Fruit fly (Drosophila melanogaster) whole organism, embryonic: ENCODE results near the gene Ilp5.

Experiments used
- Adf1 ChIP-seq: fragments of 200-800 bp; sonication (Bioruptor generic); IDR thresholded peaks from 2 replicates; pipeline ENCODE4 v1.3.6; 2022; ENCODE audit warnings: missing biosample characterization, missing genetic modification characterization
- CG10274 ChIP-seq: fragments of 200-800 bp; sonication (Bioruptor generic); optimal IDR thresholded peaks from 3 replicates; lab custom pipeline; 2017; ENCODE audit warnings: missing biosample characterization, mild to moderate bottlenecking, missing genetic modification characterization
- CG10321 ChIP-seq: fragments of 200-800 bp; sonication (Bioruptor generic); IDR thresholded peaks from 2 replicates; pipeline ENCODE4 v1.3.6; 2022; ENCODE audit warnings: missing biosample characterization, missing genetic modification characterization
- CG10462 ChIP-seq: fragments of 200-800 bp; sonication (Bioruptor generic); optimal IDR thresholded peaks from 2 replicates; lab custom pipeline; 2016; ENCODE audit warnings: missing biosample characterization, missing genetic modification characterization
- CG11504 ChIP-seq: fragments of 200-800 bp; sonication (Bioruptor generic); optimal IDR thresholded peaks from 3 replicates; lab custom pipeline; 2019; ENCODE audit warnings: missing biosample characterization, mild to moderate bottlenecking, missing genetic modification characterization, moderate library complexity
- CG12071 ChIP-seq: fragments of 200-800 bp; sonication (Bioruptor generic); optimal IDR thresholded peaks from 3 replicates; lab custom pipeline; 2018; ENCODE audit warnings: missing biosample characterization, mild to moderate bottlenecking, missing genetic modification characterization
- CG12219 ChIP-seq: fragments of 200-800 bp; sonication (Bioruptor generic); optimal IDR thresholded peaks from 3 replicates; lab custom pipeline; 2018; ENCODE audit warnings: missing biosample characterization, mild to moderate bottlenecking, missing genetic modification characterization
- CG12659 ChIP-seq: fragments of 200-800 bp; sonication (Bioruptor generic); optimal IDR thresholded peaks from 3 replicates; lab custom pipeline; 2017; ENCODE audit warnings: mild to moderate bottlenecking, missing biosample characterization, missing genetic modification reagents, missing genetic modification characterization
- CG13775 ChIP-seq: fragments of 200-800 bp; sonication (Bioruptor generic); optimal IDR thresholded peaks from 3 replicates; lab custom pipeline; 2017; ENCODE audit warnings: missing biosample characterization, mild to moderate bottlenecking, missing genetic modification characterization
- CG14710 ChIP-seq: fragments of 200-800 bp; sonication (Bioruptor generic); optimal IDR thresholded peaks from 3 replicates; lab custom pipeline; 2019; ENCODE audit warnings: missing biosample characterization, mild to moderate bottlenecking, missing genetic modification characterization, moderate library complexity
- CG15479 ChIP-seq: fragments of 200-800 bp; sonication (Bioruptor generic); optimal IDR thresholded peaks from 3 replicates; lab custom pipeline; 2019; ENCODE audit warnings: missing biosample characterization, mild to moderate bottlenecking, missing genetic modification characterization, moderate library complexity
- CG18011 ChIP-seq: fragments of 200-800 bp; sonication (Bioruptor generic); optimal IDR thresholded peaks from 2 replicates; lab custom pipeline; 2017; ENCODE audit warnings: missing biosample characterization, missing genetic modification characterization, mild to moderate bottlenecking, moderate library complexity, missing genotype
- CG18599 ChIP-seq: fragments of 200-800 bp; sonication (Bioruptor generic); optimal IDR thresholded peaks from 3 replicates; lab custom pipeline; 2017; ENCODE audit warnings: missing biosample characterization, missing genetic modification characterization, mild to moderate bottlenecking, moderate library complexity, missing genetic modification reagents
- CG2116 ChIP-seq: fragments of 200-800 bp; sonication (Bioruptor generic); optimal IDR thresholded peaks from 3 replicates; lab custom pipeline; 2018; ENCODE audit warnings: missing biosample characterization, mild to moderate bottlenecking, missing genetic modification characterization
- CG2120 ChIP-seq: fragments of 200-800 bp; sonication (Bioruptor generic); optimal IDR thresholded peaks from 3 replicates; lab custom pipeline; 2016; ENCODE audit warnings: missing biosample characterization, missing genetic modification characterization
- CG31441 ChIP-seq: fragments of 200-800 bp; sonication (Bioruptor generic); IDR thresholded peaks from 2 replicates; pipeline ENCODE4 v1.3.6; 2022; ENCODE audit warnings: missing biosample characterization, missing genetic modification characterization
- CG33557 ChIP-seq: fragments of 200-800 bp; sonication (Bioruptor generic); optimal IDR thresholded peaks from 2 replicates; lab custom pipeline; 2019; ENCODE audit warnings: missing biosample characterization, mild to moderate bottlenecking, missing genetic modification characterization, moderate library complexity
- CG5245 ChIP-seq: fragments of 200-800 bp; sonication (Bioruptor generic); optimal IDR thresholded peaks from 3 replicates; lab custom pipeline; 2016; ENCODE audit warnings: missing biosample characterization, missing genetic modification characterization
- CG6254 ChIP-seq: fragments of 200-800 bp; sonication (Bioruptor generic); optimal IDR thresholded peaks from 3 replicates; lab custom pipeline; 2017; ENCODE audit warnings: mild to moderate bottlenecking, missing biosample characterization, missing genetic modification reagents, missing genetic modification characterization
- CG7745 ChIP-seq: fragments of 200-800 bp; sonication (Bioruptor generic); optimal IDR thresholded peaks from 2 replicates; lab custom pipeline; 2018; ENCODE audit warnings: missing biosample characterization, mild to moderate bottlenecking, missing genetic modification characterization, moderate library complexity
- CG8765 ChIP-seq: fragments of 200-800 bp; sonication (Bioruptor generic); IDR thresholded peaks from 2 replicates; pipeline ENCODE4 v1.3.6; 2022; ENCODE audit warnings: missing biosample characterization, missing genetic modification characterization
- CG8924 ChIP-seq: fragments of 200-800 bp; optimal IDR thresholded peaks from 3 replicates; lab custom pipeline; 2019; ENCODE audit warnings: missing biosample characterization, mild to moderate bottlenecking, missing genetic modification characterization, moderate library complexity
- CG9215 ChIP-seq: fragments of 200-800 bp; sonication (Bioruptor generic); IDR thresholded peaks from 2 replicates; pipeline ENCODE4 v1.3.6; 2022; ENCODE audit warnings: missing biosample characterization, missing genetic modification characterization
- Dad ChIP-seq: fragments of 200-800 bp; sonication (Bioruptor generic); optimal IDR thresholded peaks from 3 replicates; lab custom pipeline; 2016; ENCODE audit warnings: missing biosample characterization, missing genetic modification characterization
- Dfd ChIP-seq, 2 experiments: fragments of >200 bp; optimal IDR thresholded peaks; 2 replicates each; lab custom pipeline; 2017; ENCODE audit warnings: missing biosample characterization in 2 of 2, missing genetic modification characterization in 2 of 2
- GATAe ChIP-seq: fragments of 200-800 bp; sonication (Bioruptor generic); conservative IDR thresholded peaks from 2 replicates; pipeline ENCODE4 v1.3.6; 2022; ENCODE audit warnings: missing biosample characterization, missing genetic modification characterization
- Hr39 ChIP-seq: fragments of >200 bp; optimal IDR thresholded peaks from 2 replicates; lab custom pipeline; 2017
- Hsf ChIP-seq: fragments of 200-800 bp; sonication (Bioruptor generic); optimal IDR thresholded peaks from 3 replicates; lab custom pipeline; 2016; ENCODE audit warnings: missing biosample characterization, missing genetic modification characterization
- MESR4 ChIP-seq: fragments of 200-800 bp; sonication (Bioruptor generic); optimal IDR thresholded peaks from 2 replicates; lab custom pipeline; 2018; ENCODE audit warnings: missing biosample characterization, mild to moderate bottlenecking, missing genetic modification characterization, moderate library complexity
- Myb ChIP-seq: fragments of 200-800 bp; sonication (Bioruptor generic); optimal IDR thresholded peaks from 2 replicates; lab custom pipeline; 2016; ENCODE audit warnings: missing biosample characterization, missing genetic modification characterization
- Nf-YA ChIP-seq: fragments of 200-800 bp; sonication (Bioruptor generic); IDR thresholded peaks from 2 replicates; pipeline ENCODE4 v1.3.6; 2022; ENCODE audit warnings: missing biosample characterization, missing genetic modification characterization
- Nf-YB ChIP-seq: fragments of 200-800 bp; sonication (Bioruptor generic); optimal IDR thresholded peaks from 3 replicates; lab custom pipeline; 2019; ENCODE audit warnings: missing biosample characterization, mild to moderate bottlenecking, missing genetic modification characterization, moderate library complexity
- Pdp1 ChIP-seq, 2 experiments: fragments of 200-800 bp; sonication (Bioruptor generic); optimal IDR thresholded peaks; 3 replicates each; lab custom pipeline; 2016; ENCODE audit warnings: missing biosample characterization in 2 of 2, missing genetic modification characterization in 2 of 2, mild to moderate bottlenecking in 1 of 2, moderate library complexity in 1 of 2
- Sry-δ ChIP-seq: fragments of 200-800 bp; sonication (Bioruptor generic); optimal IDR thresholded peaks from 2 replicates; lab custom pipeline; 2016; ENCODE audit warnings: missing biosample characterization, missing genetic modification characterization
- Stat92E ChIP-seq, 3 experiments: fragments of >200 bp in 2 of 3; fragments of 200-800 bp in 1 of 3; sonication (Bioruptor generic) in 1 of 3; optimal IDR thresholded peaks; 2 replicates each; lab custom pipeline; 2017 to 2019; ENCODE audit warnings: missing biosample characterization in 3 of 3, missing genetic modification characterization in 3 of 3, mild to moderate bottlenecking in 1 of 3, moderate library complexity in 1 of 3
- ash1 ChIP-seq: fragments of 200-800 bp; sonication (Bioruptor generic); optimal IDR thresholded peaks from 2 replicates; lab custom pipeline; 2018; ENCODE audit warnings: missing biosample characterization, mild to moderate bottlenecking, missing genetic modification characterization
- bcd ChIP-seq: fragments of 200-800 bp; sonication (Bioruptor generic); optimal IDR thresholded peaks from 2 replicates; lab custom pipeline; 2017; ENCODE audit warnings: missing biosample characterization, mild to moderate bottlenecking, missing genetic modification characterization
- caup ChIP-seq: fragments of 200-800 bp; sonication (Bioruptor generic); optimal IDR thresholded peaks from 3 replicates; lab custom pipeline; 2017; ENCODE audit warnings: missing biosample characterization, mild to moderate bottlenecking, missing genetic modification characterization, moderate library complexity; ENCODE audit not compliant: severe bottlenecking
- fd96Cb ChIP-seq: fragments of 200-800 bp; sonication (Bioruptor generic); optimal IDR thresholded peaks from 2 replicates; lab custom pipeline; 2018; ENCODE audit warnings: missing biosample characterization, mild to moderate bottlenecking, missing genetic modification characterization, moderate library complexity
- lilli ChIP-seq: fragments of 200-800 bp; sonication (Bioruptor generic); optimal IDR thresholded peaks from 3 replicates; lab custom pipeline; 2016; ENCODE audit warnings: missing biosample characterization, missing genetic modification characterization
- nmo ChIP-seq: fragments of 200-800 bp; sonication (Bioruptor generic); optimal IDR thresholded peaks from 2 replicates; lab custom pipeline; 2018; ENCODE audit warnings: missing biosample characterization, mild to moderate bottlenecking, missing genetic modification characterization, moderate library complexity
- run ChIP-seq: fragments of 200-800 bp; sonication (Bioruptor generic); optimal IDR thresholded peaks from 3 replicates; lab custom pipeline; 2018; ENCODE audit warnings: missing biosample characterization, mild to moderate bottlenecking, missing genetic modification characterization
- salm ChIP-seq: fragments of 200-800 bp; sonication (Bioruptor generic); optimal IDR thresholded peaks from 2 replicates; lab custom pipeline; 2018; ENCODE audit warnings: missing biosample characterization, mild to moderate bottlenecking, missing genetic modification characterization
- schlank ChIP-seq: fragments of 200-800 bp; sonication (Bioruptor generic); optimal IDR thresholded peaks from 2 replicates; lab custom pipeline; 2018; ENCODE audit warnings: missing biosample characterization, mild to moderate bottlenecking, missing genetic modification characterization
- scrt ChIP-seq: fragments of 200-800 bp; sonication (Bioruptor generic); optimal IDR thresholded peaks from 2 replicates; lab custom pipeline; 2018; ENCODE audit warnings: missing biosample characterization, mild to moderate bottlenecking, missing genetic modification characterization, moderate library complexity
- sna ChIP-seq: fragments of 200-800 bp; sonication (Bioruptor generic); IDR thresholded peaks from 2 replicates; pipeline ENCODE4 v1.3.6; 2022; ENCODE audit warnings: missing biosample characterization, missing genetic modification characterization; ENCODE audit not compliant: partially characterized antibody
- unc-4 ChIP-seq: fragments of 200-800 bp; sonication (Bioruptor generic); IDR thresholded peaks from 2 replicates; pipeline ENCODE4 v1.3.6; 2022; ENCODE audit warnings: missing biosample characterization, missing genetic modification characterization; ENCODE audit not compliant: partially characterized antibody

The Ilp5 gene

dm6 chr3L:9854583-9855519, 31.2 kb upstream of the Ilp5 start, which contains the start of gene RasGAP1 (continued):
- TF ChIP-seq caup (GFP tag; lab: Kevin White, UChicago) (no peak), nmo (GFP tag; lab: Kevin White, UChicago) (peak; percentile 17), CG8924 (no peak), CG12071 (GFP tag; lab: Kevin White, UChicago) (no peak), fd96Cb (tag; lab: Kevin White, UChicago) (no peak), MESR4 (GFP tag; lab: Kevin White, UChicago) (peak; percentile 11), Nf-YA (GFP tag; lab: Robert Waterston, UW) (no peak), Dad (no peak), Pdp1 (GFP tag; optimal IDR thresholded peaks at IDR 0.05; lab: Kevin White, UChicago) (peak in 1 of 2 experiments; percentile 10), CG18599 (GFP tag; lab: Kevin White, UChicago) (no peak), Dfd (GFP tag; optimal IDR thresholded peaks at IDR 0.05; lab: Kevin White, UChicago) (no peak), CG15479 (GFP tag; lab: Kevin White, UChicago) (peak; percentile 32), CG13775 (GFP tag; lab: Kevin White, UChicago) (no peak), CG9215 (no peak), CG2116 (GFP tag; lab: Kevin White, UChicago) (peak; percentile 95), salm (tag; lab: Kevin White, UChicago) (no peak), CG12659 (GFP tag; lab: Kevin White, UChicago) (peak; percentile 36), lilli (GFP tag; lab: Kevin White, UChicago) (no peak), CG11504 (tag; lab: Kevin White, UChicago) (peak; percentile 60), sna (GFP tag; lab: Robert Waterston, UW) (no peak), scrt (GFP tag; lab: Kevin White, UChicago) (peak; percentile 87), Hr39 (lab: Kevin White, UChicago) (no peak), Nf-YB (GFP tag; lab: Kevin White, UChicago) (no peak), CG10462 (GFP tag; lab: Kevin White, UChicago) (no peak), Stat92E (GFP tag; optimal IDR thresholded peaks at IDR 0.05; lab: Kevin White, UChicago) (no peak), CG5245 (GFP tag; lab: Kevin White, UChicago) (no peak), CG18011 (GFP tag; lab: Kevin White, UChicago) (peak; percentile 98), Hsf (no peak), CG12219 (peak; percentile 18), Sry-δ (GFP tag; lab: Kevin White, UChicago) (peak; percentile 36), CG31441 (GFP tag; lab: Robert Waterston, UW) (no peak), CG7745 (no peak), bcd (GFP tag; lab: Kevin White, UChicago) (no peak), CG6254 (GFP tag; lab: Kevin White, UChicago) (peak; percentile 13), ash1 (no peak), CG14710 (tag; lab: Kevin White, UChicago) (no peak), CG10321 (GFP tag; lab: Robert Waterston, UW) (peak; percentile 97), CG10274 (GFP tag; lab: Kevin White, UChicago) (no peak), GATAe (GFP tag; lab: Robert Waterston, UW) (no peak), CG33557 (GFP tag; lab: Kevin White, UChicago) (no peak), unc-4 (GFP tag; lab: Robert Waterston, UW) (peak; percentile 71), Adf1 (GFP tag; lab: Robert Waterston, UW) (peak; percentile 44), CG2120 (GFP tag; lab: Kevin White, UChicago) (no peak), CG8765 (no peak), schlank (no peak), Myb (peak; percentile 9), run (tag; lab: Kevin White, UChicago) (no peak)
